Fruit fly (Drosophila melanogaster) whole organism, adult: Measurements from ENCODE around the gene CalpC.

Source experiments
- CG11617 ChIP-seq: fragments of 200-800 bp; sonication (Bioruptor generic); optimal IDR thresholded peaks from 2 replicates; lab custom pipeline; 2017; ENCODE audit warnings: mild to moderate bottlenecking, missing biosample characterization, missing genetic modification reagents, missing genetic modification characterization
- CG12768 ChIP-seq: fragments of 200-800 bp; sonication (Bioruptor generic); optimal IDR thresholded peaks from 2 replicates; lab custom pipeline; 2017; ENCODE audit warnings: missing biosample characterization, missing genetic modification characterization, mild to moderate bottlenecking, moderate library complexity, missing genetic modification reagents
- Clk ChIP-seq: fragments of 200-800 bp; sonication (Bioruptor generic); optimal IDR thresholded peaks from 2 replicates; lab custom pipeline; 2017; ENCODE audit warnings: missing biosample characterization, missing genetic modification characterization
- Mnt ChIP-seq: fragments of 200-800 bp; sonication (Bioruptor generic); optimal IDR thresholded peaks from 2 replicates; lab custom pipeline; 2016; ENCODE audit warnings: missing biosample characterization, mild to moderate bottlenecking, missing genetic modification characterization

DNA sequence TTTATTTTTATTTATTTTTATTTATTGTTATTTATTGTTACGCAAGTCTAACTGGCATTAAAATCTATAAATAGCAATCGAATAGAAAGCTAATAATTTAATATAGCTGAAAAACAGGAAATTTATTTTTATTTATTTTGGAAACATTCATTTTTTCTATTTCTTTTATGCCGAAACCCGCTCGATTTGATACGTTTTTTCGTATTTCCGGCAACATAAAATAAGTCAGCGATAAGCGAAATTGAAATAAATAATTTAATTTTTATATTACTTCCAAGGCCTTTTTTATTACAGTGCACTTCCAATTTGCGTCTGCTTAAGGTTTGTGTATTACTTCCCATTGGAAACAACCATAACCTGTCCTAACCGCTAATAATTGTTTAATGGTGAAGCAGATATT is 46.4 kb downstream of the CalpC start:
- TF ChIP-seq CG12768 (GFP tag; lab: Kevin White, UChicago) (no peak), Clk (GFP tag; lab: Kevin White, UChicago) (no peak), CG11617 (GFP tag; lab: Kevin White, UChicago) (no peak), Mnt (no peak)
